Fruit fly (Drosophila melanogaster): ENCODE results near the gene Eip78C.

Eip78C gene

DNA sequence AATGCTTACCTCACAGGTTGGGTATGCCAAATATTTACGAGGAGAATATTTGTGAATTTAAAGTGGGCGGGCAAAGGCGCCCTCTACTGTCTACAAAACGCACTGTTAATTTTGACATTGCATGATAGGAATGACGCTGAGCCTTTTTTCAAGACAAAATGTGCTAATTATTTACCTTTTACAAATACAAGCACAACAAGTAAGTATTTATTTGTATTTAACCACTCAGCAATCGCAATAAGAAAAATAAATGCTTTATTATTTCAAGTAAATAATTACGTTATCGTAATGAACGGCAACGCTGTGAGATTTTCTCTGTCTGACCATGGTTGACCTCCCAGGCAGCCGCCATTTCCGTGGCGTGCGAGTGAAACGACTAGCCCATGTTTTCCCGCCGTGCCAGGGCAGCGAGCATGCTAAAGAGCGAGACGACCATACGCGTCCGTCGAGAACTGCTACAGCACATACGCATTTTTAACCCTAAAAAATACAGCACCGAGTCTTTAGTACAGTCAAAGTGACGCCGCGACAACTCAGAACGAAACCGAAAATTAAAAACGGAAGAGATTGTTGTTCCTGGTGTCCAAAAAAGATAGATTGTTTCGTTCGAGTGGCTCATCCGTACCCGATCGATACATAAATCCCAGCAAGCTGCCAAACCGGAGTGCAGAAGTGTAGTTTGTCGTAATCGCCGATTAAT, 59.4 kb downstream of the Eip78C start, which contains the start of the genes CG12974 and pzg (continued):
- TF ChIP-seq CG14860 (GFP tag; IDR thresholded peaks at IDR 0.05; ENCODE audit: partially characterized antibody) (peak; percentile 73), pho (GFP tag; optimal IDR thresholded peaks at IDR 0.05) (peak; percentile 89), BEAF-32 (GFP tag; optimal IDR thresholded peaks at IDR 0.05) (peak; percentile 69), Lhr (GFP tag; optimal IDR thresholded peaks at IDR 0.05) (peak; percentile 85), Atf-2 (GFP tag; optimal IDR thresholded peaks at IDR 0.05) (peak; percentile 51), CG14014 (GFP tag; IDR thresholded peaks at IDR 0.05) (0 out of 2 replicates have a peak, but pooled peaks have one; percentile 55), mld (GFP tag; IDR thresholded peaks at IDR 0.05; ENCODE audit: partially characterized antibody) (peak; percentile 62; the same call in 1 of the 3 replicates), twi (tag; optimal IDR thresholded peaks at IDR 0.05) (peak; percentile 63), hth (optimal IDR thresholded peaks at IDR 0.05) (no peak), nau (GFP tag; optimal IDR thresholded peaks at IDR 0.05) (no peak), danr (GFP tag; IDR thresholded peaks at IDR 0.05) (peak; percentile 52), Xbp1 (GFP tag; optimal IDR thresholded peaks at IDR 0.05) (peak; percentile 91), CG30403 (GFP tag; optimal IDR thresholded peaks at IDR 0.05) (peak; percentile 93), gfzf (GFP tag; optimal IDR thresholded peaks at IDR 0.05) (peak; percentile 70), CG17328 (GFP tag; IDR thresholded peaks at IDR 0.05) (peak; percentile 62), luna (GFP tag; optimal IDR thresholded peaks at IDR 0.05) (peak; percentile 19), CG14710 (tag; optimal IDR thresholded peaks at IDR 0.05) (peak; percentile 93), CG10979 (tag; optimal IDR thresholded peaks at IDR 0.05) (peak; percentile 93), eyg (GFP tag; optimal IDR thresholded peaks at IDR 0.05) (peak; percentile 57), CG16815 (GFP tag; optimal IDR thresholded peaks at IDR 0.05) (peak; percentile 85), CG7745 (tag; optimal IDR thresholded peaks at IDR 0.05) (no peak), pfk (GFP tag; optimal IDR thresholded peaks at IDR 0.05) (peak; percentile 45), CG10267 (tag; optimal IDR thresholded peaks at IDR 0.05) (peak; percentile 76), zen (tag; optimal IDR thresholded peaks at IDR 0.05) (peak; percentile 96), gcm (GFP tag; optimal IDR thresholded peaks at IDR 0.05) (no peak), CG3281 (GFP tag; optimal IDR thresholded peaks at IDR 0.05) (peak; percentile 74), HLH4C (GFP tag; IDR thresholded peaks at IDR 0.05; ENCODE audit: partially characterized antibody) (peak; percentile 83), CG16813 (GFP tag; IDR thresholded peaks at IDR 0.05; ENCODE audit: partially characterized antibody) (peak; percentile 77), br (optimal IDR thresholded peaks at IDR 0.05) (no peak), abd-A (tag; optimal IDR thresholded peaks at IDR 0.05) (peak; percentile 63), CG10565 (GFP tag; optimal IDR thresholded peaks at IDR 0.05) (no peak), knrl (GFP tag; IDR thresholded peaks at IDR 0.05; ENCODE audit: partially characterized antibody) (peak; percentile 95), bab2 (GFP tag; optimal IDR thresholded peaks at IDR 0.05) (peak; percentile 65), CG8924 (tag; optimal IDR thresholded peaks at IDR 0.05) (peak; percentile 87), hb (GFP tag; IDR thresholded peaks at IDR 0.05; ENCODE audit: partially characterized antibody) (peak; percentile 87), D (optimal IDR thresholded peaks at IDR 0.05) (no peak), D (GFP tag; optimal IDR thresholded peaks at IDR 0.05) (peak; percentile 63), CG7987 (GFP tag; optimal IDR thresholded peaks at IDR 0.05) (peak; percentile 75), CG4617 (GFP tag; optimal IDR thresholded peaks at IDR 0.05; ENCODE audit: borderline replicate concordance) (peak; percentile 62), sr (GFP tag; IDR thresholded peaks at IDR 0.05) (peak; percentile 34; the same call in 1 of the 3 replicates), bowl (GFP tag; IDR thresholded peaks at IDR 0.05) (no peak), dimm (GFP tag; IDR thresholded peaks at IDR 0.05) (peak; percentile 44; the same call in 1 of the 2 replicates), Spps (tag; optimal IDR thresholded peaks at IDR 0.05) (peak; percentile 14), CG8478 (optimal IDR thresholded peaks at IDR 0.05) (peak; percentile 94), CG14050 (GFP tag; IDR thresholded peaks at IDR 0.05) (peak; percentile 56), Dad (GFP tag; optimal IDR thresholded peaks at IDR 0.05) (peak; percentile 78), peb (GFP tag; IDR thresholded peaks at IDR 0.05) (peak; percentile 78), tna (GFP tag; IDR thresholded peaks at IDR 0.05; ENCODE audit: partially characterized antibody) (no peak; the same call in 1 of the 2 replicates), CG4854 (GFP tag; optimal IDR thresholded peaks at IDR 0.05) (peak; percentile 23)

Measured in whole organism, embryonic.